Fruit fly (Drosophila melanogaster): ENCODE measurements around the gene Eip93F.

DNA sequence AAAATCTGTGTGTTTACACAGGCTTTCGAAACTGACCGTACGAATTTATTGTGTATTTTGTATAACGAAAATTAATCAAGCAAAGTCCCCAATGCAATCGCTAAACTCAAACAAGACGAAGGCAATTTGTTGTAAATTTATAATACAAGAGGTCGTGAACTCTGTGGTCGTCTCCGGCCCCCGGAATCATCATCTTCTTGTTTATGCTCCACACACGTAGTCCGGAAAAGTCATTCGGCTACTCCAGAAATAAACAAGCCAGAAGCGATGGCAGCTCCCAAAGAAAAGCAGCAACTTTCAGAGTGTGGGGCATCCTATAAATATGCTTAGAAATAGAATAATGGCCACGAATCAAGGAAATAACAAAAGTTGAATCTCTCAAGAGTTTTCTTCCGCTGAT lies 104.3 kb downstream of the Eip93F start:
- no peak for TF ChIP-seq Ets98B (GFP tag; IDR thresholded peaks at IDR 0.05)
- TF ChIP-seq Pif1A (GFP tag; optimal IDR thresholded peaks at IDR 0.05), result no peak
- no peak for TF ChIP-seq CG4496 (GFP tag; IDR thresholded peaks at IDR 0.05)
- no peak for TF ChIP-seq EcR (GFP tag; optimal IDR thresholded peaks at IDR 0.05)
- TF ChIP-seq CG15710 (tag; optimal IDR thresholded peaks at IDR 0.05), result no peak

Measured in whole organism, pupa.